Fruit fly (Drosophila melanogaster) whole organism, embryonic: ENCODE measurements around the gene CG8006.

Experiments used
- Ada2b ChIP-seq: fragments of 200-800 bp; sonication (Bioruptor generic); IDR thresholded peaks from 2 replicates; pipeline ENCODE4 v1.3.6; 2022; ENCODE audit warnings: missing biosample characterization, missing genetic modification characterization
- Bteb2 ChIP-seq: fragments of 200-800 bp; sonication (Bioruptor generic); optimal IDR thresholded peaks from 2 replicates; lab custom pipeline; 2016; ENCODE audit warnings: missing biosample characterization, missing genetic modification characterization
- CG1024 ChIP-seq: fragments of 200-800 bp; sonication (Bioruptor generic); IDR thresholded peaks from 2 replicates; pipeline ENCODE4 v1.3.6; 2022; ENCODE audit warnings: missing biosample characterization, missing genetic modification characterization
- CG10565 ChIP-seq: fragments of 200-800 bp; sonication (Bioruptor generic); optimal IDR thresholded peaks from 3 replicates; lab custom pipeline; 2016; ENCODE audit warnings: missing biosample characterization, mild to moderate bottlenecking, missing genetic modification characterization
- CG11093 ChIP-seq: fragments of 200-800 bp; sonication (Bioruptor generic); IDR thresholded peaks from 3 replicates; pipeline ENCODE4 v1.3.6; 2022; ENCODE audit warnings: missing biosample characterization, missing genetic modification characterization
- CG11247 ChIP-seq: fragments of 200-800 bp; sonication (Bioruptor generic); IDR thresholded peaks from 2 replicates; pipeline ENCODE4 v1.3.6; 2022; ENCODE audit warnings: missing biosample characterization, missing genetic modification characterization
- CG11398 ChIP-seq: fragments of 200-800 bp; sonication (Bioruptor generic); optimal IDR thresholded peaks from 2 replicates; lab custom pipeline; 2016; ENCODE audit warnings: missing biosample characterization, missing genetic modification characterization
- CG11560 ChIP-seq: fragments of 200-800 bp; sonication (Bioruptor generic); IDR thresholded peaks from 3 replicates; pipeline ENCODE4 v1.3.6; 2022; ENCODE audit warnings: missing biosample characterization, missing genetic modification characterization
- CG13424 ChIP-seq: fragments of 200-800 bp; sonication (Bioruptor generic); optimal IDR thresholded peaks from 2 replicates; lab custom pipeline; 2019; ENCODE audit warnings: missing biosample characterization, mild to moderate bottlenecking, missing genetic modification characterization, moderate library complexity
- CG14965 ChIP-seq: fragments of 200-800 bp; sonication (Bioruptor generic); optimal IDR thresholded peaks from 2 replicates; lab custom pipeline; 2016; ENCODE audit warnings: missing biosample characterization, missing genetic modification characterization, borderline replicate concordance
- CG16813 ChIP-seq: fragments of 200-800 bp; sonication (Bioruptor generic); IDR thresholded peaks from 3 replicates; pipeline ENCODE4 v1.3.6; 2022; ENCODE audit warnings: missing biosample characterization, missing genetic modification characterization; ENCODE audit not compliant: partially characterized antibody
- CG17829 ChIP-seq: fragments of 200-800 bp; optimal IDR thresholded peaks from 2 replicates; lab custom pipeline; 2019; ENCODE audit warnings: missing biosample characterization, mild to moderate bottlenecking, missing genetic modification characterization, moderate library complexity
- CG2120 ChIP-seq: fragments of 200-800 bp; sonication (Bioruptor generic); optimal IDR thresholded peaks from 3 replicates; lab custom pipeline; 2016; ENCODE audit warnings: missing biosample characterization, missing genetic modification characterization
- CG31365 ChIP-seq: fragments of 200-800 bp; sonication (Bioruptor generic); optimal IDR thresholded peaks from 2 replicates; lab custom pipeline; 2018; ENCODE audit warnings: missing biosample characterization, mild to moderate bottlenecking, missing genetic modification characterization
- CG3163 ChIP-seq: fragments of 200-800 bp; sonication (Bioruptor generic); optimal IDR thresholded peaks from 3 replicates; lab custom pipeline; 2016; ENCODE audit warnings: missing biosample characterization, missing genetic modification characterization
- CG3281 ChIP-seq: fragments of 200-800 bp; sonication (Bioruptor generic); optimal IDR thresholded peaks from 3 replicates; lab custom pipeline; 2017; ENCODE audit warnings: missing biosample characterization, mild to moderate bottlenecking, missing genetic modification characterization
- CG4360 ChIP-seq: fragments of 200-800 bp; sonication (Bioruptor generic); IDR thresholded peaks from 2 replicates; pipeline ENCODE4 v1.3.6; 2022; ENCODE audit warnings: missing biosample characterization, missing genetic modification characterization
- CG4730 ChIP-seq: fragments of 200-800 bp; sonication (Bioruptor generic); IDR thresholded peaks from 2 replicates; pipeline ENCODE4 v1.3.6; 2022; ENCODE audit warnings: missing biosample characterization, missing genetic modification characterization
- CG6854 ChIP-seq: fragments of 200-800 bp; sonication (Bioruptor generic); optimal IDR thresholded peaks from 3 replicates; lab custom pipeline; 2017; ENCODE audit warnings: missing biosample characterization, mild to moderate bottlenecking, missing genetic modification characterization
- CG7839 ChIP-seq: fragments of 200-800 bp; sonication (Bioruptor generic); optimal IDR thresholded peaks from 3 replicates; lab custom pipeline; 2018; ENCODE audit warnings: missing biosample characterization, mild to moderate bottlenecking, missing genetic modification characterization, moderate library complexity
- CG8089 ChIP-seq: fragments of 200-800 bp; sonication (Bioruptor generic); optimal IDR thresholded peaks from 3 replicates; lab custom pipeline; 2016; ENCODE audit warnings: missing biosample characterization, missing genetic modification characterization
- CG8359 ChIP-seq: fragments of 200-800 bp; sonication (Bioruptor generic); optimal IDR thresholded peaks from 2 replicates; lab custom pipeline; 2017; ENCODE audit warnings: missing biosample characterization, mild to moderate bottlenecking, missing genetic modification characterization, borderline replicate concordance
- Gug ChIP-seq: fragments of 200-800 bp; sonication (Bioruptor generic); IDR thresholded peaks from 4 replicates; pipeline ENCODE4 v1.3.6; 2022; ENCODE audit warnings: missing biosample characterization, missing genetic modification characterization
- HHEX ChIP-seq: fragments of 200-800 bp; sonication (Bioruptor generic); optimal IDR thresholded peaks from 3 replicates; lab custom pipeline; 2017; ENCODE audit warnings: missing biosample characterization, mild to moderate bottlenecking, missing genetic modification characterization, missing genetic modification reagents
- Hr39 ChIP-seq: fragments of >200 bp; optimal IDR thresholded peaks from 2 replicates; lab custom pipeline; 2017
- Kr ChIP-seq: fragments of 200-800 bp; sonication (Bioruptor generic); optimal IDR thresholded peaks from 2 replicates; lab custom pipeline; 2017; ENCODE audit warnings: missing biosample characterization, mild to moderate bottlenecking, missing genetic modification characterization
- MBD-R2 ChIP-seq: fragments of 200-800 bp; sonication (Bioruptor generic); IDR thresholded peaks from 2 replicates; pipeline ENCODE4 v1.3.6; 2022; ENCODE audit warnings: missing biosample characterization, missing genetic modification characterization
- NC2β ChIP-seq: fragments of 200-800 bp; sonication (Bioruptor generic); optimal IDR thresholded peaks from 2 replicates; lab custom pipeline; 2016; ENCODE audit warnings: missing biosample characterization, missing genetic modification characterization
- NfI ChIP-seq: fragments of 200-800 bp; sonication (Bioruptor generic); optimal IDR thresholded peaks from 3 replicates; lab custom pipeline; 2018; ENCODE audit warnings: missing biosample characterization, mild to moderate bottlenecking, missing genetic modification characterization, moderate library complexity
- Ravus ChIP-seq: fragments of 200-800 bp; sonication (Bioruptor generic); IDR thresholded peaks from 2 replicates; pipeline ENCODE4 v1.3.6; 2022; ENCODE audit warnings: missing biosample characterization, missing genetic modification characterization
- Sox100B ChIP-seq: fragments of 200-800 bp; sonication (Bioruptor generic); optimal IDR thresholded peaks from 3 replicates; lab custom pipeline; 2018; ENCODE audit warnings: missing biosample characterization, mild to moderate bottlenecking, missing genetic modification characterization
- Sox102F ChIP-seq: fragments of 200-800 bp; sonication (Bioruptor generic); optimal IDR thresholded peaks from 2 replicates; lab custom pipeline; 2018; ENCODE audit warnings: missing biosample characterization, mild to moderate bottlenecking, missing genetic modification characterization, moderate library complexity
- TFAM ChIP-seq: fragments of 200-800 bp; sonication (Bioruptor generic); optimal IDR thresholded peaks from 2 replicates; lab custom pipeline; 2017; ENCODE audit warnings: missing biosample characterization, missing genetic modification characterization, inconsistent platforms
- bbx ChIP-seq: fragments of 200-800 bp; sonication (Bioruptor generic); IDR thresholded peaks from 2 replicates; pipeline ENCODE4 v1.3.6; 2022; ENCODE audit warnings: missing biosample characterization, missing genetic modification characterization; ENCODE audit not compliant: partially characterized antibody
- bowl ChIP-seq: fragments of 200-800 bp; sonication (Bioruptor generic); IDR thresholded peaks from 2 replicates; pipeline ENCODE4 v1.3.6; 2022; ENCODE audit warnings: missing biosample characterization, missing genetic modification characterization
- esg ChIP-seq: fragments of 200-800 bp; sonication (Bioruptor generic); conservative IDR thresholded peaks from 2 replicates; pipeline ENCODE4 v1.3.6; 2022; ENCODE audit warnings: missing biosample characterization, missing genetic modification characterization
- ewg ChIP-seq: fragments of 200-800 bp; sonication (Bioruptor generic); optimal IDR thresholded peaks from 3 replicates; lab custom pipeline; 2017; ENCODE audit warnings: mild to moderate bottlenecking, missing biosample characterization, missing genetic modification reagents, missing genetic modification characterization
- eyg ChIP-seq: fragments of 200-800 bp; sonication (Bioruptor generic); optimal IDR thresholded peaks from 3 replicates; lab custom pipeline; 2016; ENCODE audit warnings: missing biosample characterization, missing genetic modification characterization
- gcm2 ChIP-seq: fragments of 200-800 bp; sonication (Bioruptor generic); optimal IDR thresholded peaks from 2 replicates; lab custom pipeline; 2016; ENCODE audit warnings: missing biosample characterization, missing genetic modification characterization
- jigr1 ChIP-seq: fragments of 200-800 bp; sonication (Bioruptor generic); IDR thresholded peaks from 3 replicates; pipeline ENCODE4 v1.3.6; 2022; ENCODE audit warnings: missing biosample characterization, missing genetic modification characterization
- jumu ChIP-seq: fragments of 200-800 bp; sonication (Bioruptor generic); optimal IDR thresholded peaks from 3 replicates; lab custom pipeline; 2016; ENCODE audit warnings: missing biosample characterization, missing genetic modification characterization
- klu ChIP-seq: fragments of 200-800 bp; sonication (Bioruptor generic); IDR thresholded peaks from 2 replicates; pipeline ENCODE4 v1.3.6; 2022; ENCODE audit warnings: missing biosample characterization, missing genetic modification characterization
- sens-2 ChIP-seq: fragments of 200-800 bp; sonication (Bioruptor generic); IDR thresholded peaks from 2 replicates; pipeline ENCODE4 v1.3.6; 2022; ENCODE audit warnings: missing biosample characterization, missing genetic modification characterization
- sim ChIP-seq: fragments of 200-800 bp; sonication (Bioruptor generic); IDR thresholded peaks from 2 replicates; pipeline ENCODE4 v1.3.6; 2022; ENCODE audit warnings: missing biosample characterization, missing genetic modification characterization
- sisA ChIP-seq: fragments of 200-800 bp; sonication (Bioruptor generic); IDR thresholded peaks from 2 replicates; pipeline ENCODE4 v1.3.6; 2022; ENCODE audit warnings: missing biosample characterization, missing genetic modification characterization
- tin ChIP-seq: fragments of 200-800 bp; sonication (Bioruptor generic); optimal IDR thresholded peaks from 3 replicates; lab custom pipeline; 2016; ENCODE audit warnings: missing biosample characterization, missing genetic modification characterization
- trh ChIP-seq: fragments of 200-800 bp; sonication (Bioruptor generic); optimal IDR thresholded peaks from 2 replicates; lab custom pipeline; 2016; ENCODE audit warnings: missing biosample characterization, missing genetic modification characterization
- unc-4 ChIP-seq: fragments of 200-800 bp; sonication (Bioruptor generic); IDR thresholded peaks from 2 replicates; pipeline ENCODE4 v1.3.6; 2022; ENCODE audit warnings: missing biosample characterization, missing genetic modification characterization; ENCODE audit not compliant: partially characterized antibody
- zfh1 ChIP-seq: fragments of 200-800 bp; sonication (Bioruptor generic); IDR thresholded peaks from 3 replicates; pipeline ENCODE4 v1.3.6; 2022; ENCODE audit warnings: missing biosample characterization, missing genetic modification characterization

Gene CG8006

dm6 chr3L:8185263-8186227 is 26.1 kb upstream of the CG8006 start (continued):
- TF ChIP-seq Kr (GFP tag; lab: Kevin White, UChicago), result no peak
- TF ChIP-seq tin (GFP tag; lab: Kevin White, UChicago), result peak; percentile 28
- TF ChIP-seq Hr39, result no peak
- no peak for TF ChIP-seq CG11560 (tag; lab: Robert Waterston, UW)
- TF ChIP-seq CG1024, result no peak
- peak; percentile 30 for TF ChIP-seq CG13424
- TF ChIP-seq ewg (GFP tag; lab: Kevin White, UChicago), result peak; percentile 32
- peak; percentile 24 for TF ChIP-seq NfI
- peak; percentile 35 for TF ChIP-seq CG8089 (GFP tag; lab: Kevin White, UChicago)
- peak; percentile 55; the same call in 1 of the 2 replicates for TF ChIP-seq Ada2b
- no peak for TF ChIP-seq TFAM (GFP tag; lab: Kevin White, UChicago)
- TF ChIP-seq CG8359 (GFP tag; lab: Kevin White, UChicago), result no peak
- TF ChIP-seq bowl (GFP tag; lab: Robert Waterston, UW), result no peak
- TF ChIP-seq NC2β (GFP tag; lab: Kevin White, UChicago), result no peak
- TF ChIP-seq CG6854 (GFP tag; lab: Kevin White, UChicago), result peak; percentile 38
- TF ChIP-seq trh, result no peak
- peak; percentile 86 for TF ChIP-seq sens-2 (GFP tag; lab: Robert Waterston, UW)
- TF ChIP-seq CG31365 (tag; lab: Kevin White, UChicago), result no peak
- no peak for TF ChIP-seq bbx (GFP tag; lab: Robert Waterston, UW)
- TF ChIP-seq CG10565 (GFP tag; lab: Kevin White, UChicago), result no peak
- TF ChIP-seq unc-4, result no peak
- TF ChIP-seq jigr1 (GFP tag; lab: Robert Waterston, UW), result no peak
- TF ChIP-seq CG3281, result peak; percentile 64
- TF ChIP-seq Bteb2 (GFP tag; lab: Kevin White, UChicago), result no peak
- peak; percentile 32 for TF ChIP-seq CG17829 (tag; lab: Kevin White, UChicago)
- peak; percentile 6 for TF ChIP-seq Sox100B (GFP tag; lab: Kevin White, UChicago)
- TF ChIP-seq CG11093, result no peak
- peak; percentile 58 for TF ChIP-seq CG7839
- TF ChIP-seq CG11398, result peak; percentile 46
- TF ChIP-seq eyg (GFP tag; lab: Kevin White, UChicago), result peak; percentile 59
- peak; percentile 4; the same call in 1 of the 3 replicates for TF ChIP-seq zfh1
- peak; percentile 42 for TF ChIP-seq jumu (GFP tag; lab: Kevin White, UChicago)
- TF ChIP-seq CG2120 (GFP tag; lab: Kevin White, UChicago), result peak; percentile 74
- TF ChIP-seq gcm2 (GFP tag; lab: Kevin White, UChicago), result no peak
- TF ChIP-seq CG16813 (GFP tag; lab: Robert Waterston, UW), result no peak
- peak; percentile 44; the same call in 1 of the 2 replicates for TF ChIP-seq sisA (GFP tag; lab: Robert Waterston, UW)
- TF ChIP-seq MBD-R2 (GFP tag; lab: Robert Waterston, UW), result peak; percentile 6; the same call in 1 of the 2 replicates
- 0 out of 2 replicates have a peak, but pooled peaks have one; percentile 13 for TF ChIP-seq klu (GFP tag; lab: Robert Waterston, UW)
- no peak for TF ChIP-seq CG11247 (GFP tag; lab: Robert Waterston, UW)
- TF ChIP-seq HHEX (GFP tag; lab: Kevin White, UChicago), result peak; percentile 20
- TF ChIP-seq sim (GFP tag; lab: Robert Waterston, UW), result no peak
- TF ChIP-seq CG3163 (GFP tag; lab: Kevin White, UChicago), result peak; percentile 25
- TF ChIP-seq CG14965, result no peak
- peak; percentile 36 for TF ChIP-seq esg
- peak; percentile 60; the same call in 2 of the 4 replicates for TF ChIP-seq Gug (GFP tag; lab: Robert Waterston, UW)
- TF ChIP-seq CG4730 (GFP tag; lab: Robert Waterston, UW), result peak; percentile 42; the same call in 1 of the 2 replicates
- TF ChIP-seq Ravus (GFP tag; lab: Robert Waterston, UW), result no peak
- no peak for TF ChIP-seq CG4360
- TF ChIP-seq Sox102F (GFP tag; lab: Kevin White, UChicago), result peak; percentile 62
